Fruit fly (Drosophila melanogaster) whole organism, embryonic: ENCODE data around the gene cd.

Experiments used
- CG10267 ChIP-seq: fragments of 200-800 bp; sonication (Bioruptor generic); optimal IDR thresholded peaks from 2 replicates; lab custom pipeline; 2018; ENCODE audit warnings: missing biosample characterization, mild to moderate bottlenecking, missing genetic modification characterization, moderate library complexity
- CG11093 ChIP-seq: fragments of 200-800 bp; sonication (Bioruptor generic); IDR thresholded peaks from 3 replicates; pipeline ENCODE4 v1.3.6; 2022; ENCODE audit warnings: missing biosample characterization, missing genetic modification characterization
- CG11247 ChIP-seq: fragments of 200-800 bp; sonication (Bioruptor generic); IDR thresholded peaks from 2 replicates; pipeline ENCODE4 v1.3.6; 2022; ENCODE audit warnings: missing biosample characterization, missing genetic modification characterization
- CG11504 ChIP-seq: fragments of 200-800 bp; sonication (Bioruptor generic); optimal IDR thresholded peaks from 3 replicates; lab custom pipeline; 2019; ENCODE audit warnings: missing biosample characterization, mild to moderate bottlenecking, missing genetic modification characterization, moderate library complexity
- CG12219 ChIP-seq: fragments of 200-800 bp; sonication (Bioruptor generic); optimal IDR thresholded peaks from 3 replicates; lab custom pipeline; 2018; ENCODE audit warnings: missing biosample characterization, mild to moderate bottlenecking, missing genetic modification characterization
- CG12659 ChIP-seq: fragments of 200-800 bp; sonication (Bioruptor generic); optimal IDR thresholded peaks from 3 replicates; lab custom pipeline; 2017; ENCODE audit warnings: mild to moderate bottlenecking, missing biosample characterization, missing genetic modification reagents, missing genetic modification characterization
- CG15514 ChIP-seq: fragments of 200-800 bp; sonication (Bioruptor generic); optimal IDR thresholded peaks from 3 replicates; lab custom pipeline; 2017; ENCODE audit warnings: missing biosample characterization, missing genetic modification characterization, mild to moderate bottlenecking, moderate library complexity, missing genetic modification reagents
- CG17829 ChIP-seq: fragments of 200-800 bp; optimal IDR thresholded peaks from 2 replicates; lab custom pipeline; 2019; ENCODE audit warnings: missing biosample characterization, mild to moderate bottlenecking, missing genetic modification characterization, moderate library complexity
- CG34224 ChIP-seq: fragments of 200-800 bp; sonication (Bioruptor generic); IDR thresholded peaks from 3 replicates; pipeline ENCODE4 v1.3.6; 2022; ENCODE audit warnings: missing biosample characterization, missing genetic modification characterization; ENCODE audit not compliant: partially characterized antibody
- CG7745 ChIP-seq: fragments of 200-800 bp; sonication (Bioruptor generic); optimal IDR thresholded peaks from 2 replicates; lab custom pipeline; 2018; ENCODE audit warnings: missing biosample characterization, mild to moderate bottlenecking, missing genetic modification characterization, moderate library complexity
- CG7786 ChIP-seq: fragments of 200-800 bp; sonication (Bioruptor generic); optimal IDR thresholded peaks from 2 replicates; lab custom pipeline; 2016; ENCODE audit warnings: missing biosample characterization, missing genetic modification characterization
- Chrac-16 ChIP-seq: fragments of 200-800 bp; sonication (Bioruptor generic); optimal IDR thresholded peaks from 3 replicates; lab custom pipeline; 2016; ENCODE audit warnings: missing biosample characterization, missing genetic modification characterization
- Doc3 ChIP-seq: fragments of 200-800 bp; sonication (Bioruptor generic); IDR thresholded peaks from 3 replicates; pipeline ENCODE4 v1.3.6; 2022; ENCODE audit warnings: missing biosample characterization, missing genetic modification characterization; ENCODE audit not compliant: partially characterized antibody
- E2f2 ChIP-seq: fragments of 200-800 bp; sonication (Bioruptor generic); IDR thresholded peaks from 2 replicates; pipeline ENCODE4 v1.3.6; 2022; ENCODE audit warnings: missing biosample characterization, missing genetic modification characterization
- HHEX ChIP-seq: fragments of 200-800 bp; sonication (Bioruptor generic); optimal IDR thresholded peaks from 3 replicates; lab custom pipeline; 2017; ENCODE audit warnings: missing biosample characterization, mild to moderate bottlenecking, missing genetic modification characterization, missing genetic modification reagents
- HLH4C ChIP-seq: fragments of 200-800 bp; sonication (Bioruptor generic); IDR thresholded peaks from 3 replicates; pipeline ENCODE4 v1.3.6; 2022; ENCODE audit warnings: missing biosample characterization, missing genetic modification characterization; ENCODE audit not compliant: partially characterized antibody
- MTF-1 ChIP-seq: fragments of 200-800 bp; sonication (Bioruptor generic); optimal IDR thresholded peaks from 2 replicates; lab custom pipeline; 2018; ENCODE audit warnings: missing biosample characterization, mild to moderate bottlenecking, missing genetic modification characterization, borderline replicate concordance
- Med ChIP-seq: fragments of 200-800 bp; sonication (Bioruptor generic); peaks from one replicate; lab custom pipeline; 2016; ENCODE audit warnings: missing biosample characterization, missing genetic modification characterization, mild to moderate bottlenecking, inconsistent platforms, moderate library complexity
- NFAT ChIP-seq: fragments of 200-800 bp; sonication (Bioruptor generic); IDR thresholded peaks from 2 replicates; pipeline ENCODE4 v1.3.6; 2022; ENCODE audit warnings: missing biosample characterization, missing genetic modification characterization
- NfI ChIP-seq: fragments of 200-800 bp; sonication (Bioruptor generic); optimal IDR thresholded peaks from 3 replicates; lab custom pipeline; 2018; ENCODE audit warnings: missing biosample characterization, mild to moderate bottlenecking, missing genetic modification characterization, moderate library complexity
- Poxn ChIP-seq: fragments of 200-800 bp; sonication (Bioruptor generic); IDR thresholded peaks from 2 replicates; pipeline ENCODE4 v1.3.6; 2022; ENCODE audit warnings: missing biosample characterization, missing genetic modification characterization
- Sox102F ChIP-seq: fragments of 200-800 bp; sonication (Bioruptor generic); optimal IDR thresholded peaks from 2 replicates; lab custom pipeline; 2018; ENCODE audit warnings: missing biosample characterization, mild to moderate bottlenecking, missing genetic modification characterization, moderate library complexity
- Sry-δ ChIP-seq: fragments of 200-800 bp; sonication (Bioruptor generic); optimal IDR thresholded peaks from 2 replicates; lab custom pipeline; 2016; ENCODE audit warnings: missing biosample characterization, missing genetic modification characterization
- YL-1 ChIP-seq: fragments of 200-800 bp; sonication (Bioruptor generic); optimal IDR thresholded peaks from 3 replicates; lab custom pipeline; 2017; ENCODE audit warnings: missing biosample characterization, mild to moderate bottlenecking, missing genetic modification characterization
- amos ChIP-seq: fragments of 200-800 bp; sonication (Bioruptor generic); IDR thresholded peaks from 2 replicates; pipeline ENCODE4 v1.3.6; 2022; ENCODE audit warnings: missing biosample characterization, missing genetic modification characterization; ENCODE audit not compliant: partially characterized antibody
- bbx ChIP-seq: fragments of 200-800 bp; sonication (Bioruptor generic); IDR thresholded peaks from 2 replicates; pipeline ENCODE4 v1.3.6; 2022; ENCODE audit warnings: missing biosample characterization, missing genetic modification characterization; ENCODE audit not compliant: partially characterized antibody
- bowl ChIP-seq: fragments of 200-800 bp; sonication (Bioruptor generic); IDR thresholded peaks from 2 replicates; pipeline ENCODE4 v1.3.6; 2022; ENCODE audit warnings: missing biosample characterization, missing genetic modification characterization
- cad ChIP-seq: fragments of >200 bp; optimal IDR thresholded peaks from 2 replicates; lab custom pipeline; 2017; ENCODE audit warnings: missing biosample characterization, missing genetic modification characterization
- cg ChIP-seq: fragments of 200-800 bp; sonication (Bioruptor generic); optimal IDR thresholded peaks from 3 replicates; lab custom pipeline; 2019; ENCODE audit warnings: missing biosample characterization, mild to moderate bottlenecking, missing genetic modification characterization, moderate library complexity
- chinmo ChIP-seq: fragments of 200-800 bp; sonication (Bioruptor generic); IDR thresholded peaks from 4 replicates; pipeline ENCODE4 v1.3.6; 2022; ENCODE audit warnings: missing biosample characterization, missing genetic modification characterization; ENCODE audit not compliant: partially characterized antibody
- dan ChIP-seq: fragments of 200-800 bp; sonication (Bioruptor generic); IDR thresholded peaks from 2 replicates; pipeline ENCODE4 v1.3.6; 2022; ENCODE audit warnings: missing biosample characterization, missing genetic modification characterization
- dmrt11E ChIP-seq: fragments of 200-800 bp; sonication (Bioruptor generic); optimal IDR thresholded peaks from 3 replicates; lab custom pipeline; 2018; ENCODE audit warnings: missing biosample characterization, mild to moderate bottlenecking, missing genetic modification characterization, moderate library complexity
- emc ChIP-seq: fragments of 200-800 bp; sonication (Bioruptor generic); optimal IDR thresholded peaks from 2 replicates; lab custom pipeline; 2016; ENCODE audit warnings: missing biosample characterization, missing genetic modification characterization
- ftz-f1 ChIP-seq: fragments of 200-800 bp; sonication (Bioruptor generic); optimal IDR thresholded peaks from 2 replicates; lab custom pipeline; 2016; ENCODE audit warnings: missing biosample characterization, missing genetic modification characterization
- gfzf ChIP-seq: fragments of 200-800 bp; sonication (Bioruptor generic); optimal IDR thresholded peaks from 2 replicates; lab custom pipeline; 2016; ENCODE audit warnings: missing biosample characterization, mild to moderate bottlenecking, missing genetic modification characterization, moderate library complexity
- grau ChIP-seq: fragments of 200-800 bp; optimal IDR thresholded peaks from 3 replicates; lab custom pipeline; 2019; ENCODE audit warnings: missing biosample characterization, mild to moderate bottlenecking, missing genetic modification characterization, moderate library complexity
- inv ChIP-seq: fragments of 200-800 bp; sonication (Bioruptor generic); IDR thresholded peaks from 2 replicates; pipeline ENCODE4 v1.3.6; 2022; ENCODE audit warnings: missing biosample characterization, missing genetic modification characterization; ENCODE audit not compliant: partially characterized antibody
- kay ChIP-seq: fragments of 200-800 bp; sonication (Bioruptor generic); optimal IDR thresholded peaks from 2 replicates; lab custom pipeline; 2016; ENCODE audit warnings: missing biosample characterization, missing genetic modification characterization
- maf-S ChIP-seq: fragments of 200-800 bp; sonication (Bioruptor generic); optimal IDR thresholded peaks from 2 replicates; lab custom pipeline; 2016; ENCODE audit warnings: missing biosample characterization, missing genetic modification characterization
- pb ChIP-seq: fragments of 200-800 bp; sonication (Bioruptor generic); optimal IDR thresholded peaks from 3 replicates; lab custom pipeline; 2016; ENCODE audit warnings: missing biosample characterization, missing genetic modification characterization
- scrt ChIP-seq: fragments of 200-800 bp; sonication (Bioruptor generic); optimal IDR thresholded peaks from 2 replicates; lab custom pipeline; 2018; ENCODE audit warnings: missing biosample characterization, mild to moderate bottlenecking, missing genetic modification characterization, moderate library complexity
- sd ChIP-seq: fragments of 200-800 bp; sonication (Bioruptor generic); optimal IDR thresholded peaks from 3 replicates; lab custom pipeline; 2018; ENCODE audit warnings: missing biosample characterization, mild to moderate bottlenecking, missing genetic modification characterization, moderate library complexity
- seq ChIP-seq: fragments of 200-800 bp; sonication (Bioruptor generic); IDR thresholded peaks from 2 replicates; pipeline ENCODE4 v1.3.6; 2022; ENCODE audit warnings: missing biosample characterization, missing genetic modification characterization
- sqz ChIP-seq: fragments of 200-800 bp; sonication (Bioruptor generic); optimal IDR thresholded peaks from 3 replicates; lab custom pipeline; 2018; ENCODE audit warnings: missing biosample characterization, mild to moderate bottlenecking, missing genetic modification characterization
- trem ChIP-seq: fragments of 200-800 bp; optimal IDR thresholded peaks from 3 replicates; lab custom pipeline; 2019; ENCODE audit warnings: missing biosample characterization, mild to moderate bottlenecking, missing genetic modification characterization, moderate library complexity
- unc-4 ChIP-seq: fragments of 200-800 bp; sonication (Bioruptor generic); IDR thresholded peaks from 2 replicates; pipeline ENCODE4 v1.3.6; 2022; ENCODE audit warnings: missing biosample characterization, missing genetic modification characterization; ENCODE audit not compliant: partially characterized antibody
- vnd ChIP-seq: fragments of 200-800 bp; sonication (Bioruptor generic); IDR thresholded peaks from 3 replicates; pipeline ENCODE4 v1.3.6; 2022; ENCODE audit warnings: missing biosample characterization, missing genetic modification characterization; ENCODE audit not compliant: partially characterized antibody
- wor ChIP-seq: fragments of 200-800 bp; sonication (Bioruptor generic); IDR thresholded peaks from 2 replicates; pipeline ENCODE4 v1.3.6; 2022; ENCODE audit warnings: missing biosample characterization, missing genetic modification characterization

The cd gene

DNA sequence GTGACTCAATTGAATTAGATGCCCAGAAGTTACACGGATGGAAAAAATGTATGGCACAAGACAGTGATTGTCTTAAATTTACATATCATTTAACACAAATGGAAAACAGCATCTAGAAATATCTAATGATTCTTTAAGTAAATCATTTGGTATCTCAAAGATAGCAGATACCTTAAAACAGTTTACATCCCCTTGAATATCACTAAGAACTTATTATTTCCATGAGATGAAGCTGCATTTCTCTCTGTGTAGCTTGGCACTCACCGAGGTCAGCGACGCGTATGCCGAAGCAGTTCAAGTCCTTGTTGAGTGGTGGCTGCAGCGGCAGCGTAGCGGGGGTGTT is 24.8 kb downstream of the cd start (continued):
- peak; percentile 33 for TF ChIP-seq Sox102F
- no peak for TF ChIP-seq cg (GFP tag; lab: Kevin White, UChicago)
- no peak for TF ChIP-seq CG7745 (tag; lab: Kevin White, UChicago)
- peak; percentile 37 for TF ChIP-seq trem (tag; lab: Kevin White, UChicago)
- TF ChIP-seq scrt (GFP tag; lab: Kevin White, UChicago), result no peak
- no peak for TF ChIP-seq maf-S (GFP tag; lab: Kevin White, UChicago)
- TF ChIP-seq CG11247 (GFP tag; lab: Robert Waterston, UW), result no peak
- TF ChIP-seq CG12219 (GFP tag; lab: Kevin White, UChicago), result no peak
- TF ChIP-seq emc (GFP tag; lab: Kevin White, UChicago), result no peak
- TF ChIP-seq seq (GFP tag; lab: Robert Waterston, UW), result peak; percentile 57
- no peak for TF ChIP-seq pb (GFP tag; lab: Kevin White, UChicago)
- no peak for TF ChIP-seq MTF-1 (GFP tag; lab: Kevin White, UChicago)
- TF ChIP-seq CG10267, result peak; percentile 51
- peak; percentile 64 for TF ChIP-seq CG11504 (tag; lab: Kevin White, UChicago)
- no peak for TF ChIP-seq cad (GFP tag; lab: Kevin White, UChicago)
- TF ChIP-seq dan (GFP tag; lab: Robert Waterston, UW), result no peak
- no peak for TF ChIP-seq chinmo (GFP tag; lab: Robert Waterston, UW)
- peak; percentile 32 for TF ChIP-seq dmrt11E (tag; lab: Kevin White, UChicago)
- no peak for TF ChIP-seq CG34224 (GFP tag; lab: Robert Waterston, UW)
- TF ChIP-seq inv (GFP tag; lab: Robert Waterston, UW), result no peak
- TF ChIP-seq NfI (GFP tag; lab: Kevin White, UChicago), result no peak
- no peak for TF ChIP-seq CG7786 (GFP tag; lab: Kevin White, UChicago)

dm6 chr3R:22720808-22721306 is 26.1 kb downstream of the cd start, which contains the start of gene wge:
Gene wge (minus strand): TSS chr3R:22721150.
- TF ChIP-seq Chrac-16 (GFP tag; lab: Kevin White, UChicago), result no peak
- no peak for TF ChIP-seq bowl (GFP tag; lab: Robert Waterston, UW)
- TF ChIP-seq NFAT (GFP tag; lab: Robert Waterston, UW), result no peak
- no peak for TF ChIP-seq grau
- TF ChIP-seq CG12659 (GFP tag; lab: Kevin White, UChicago), result peak; percentile 30
- TF ChIP-seq CG15514 (GFP tag; lab: Kevin White, UChicago), result peak; percentile 38
- TF ChIP-seq CG34224 (GFP tag; lab: Robert Waterston, UW), result peak; percentile 71
- TF ChIP-seq unc-4 (GFP tag; lab: Robert Waterston, UW), result peak; percentile 69
- TF ChIP-seq ftz-f1 (GFP tag; lab: Kevin White, UChicago), result no peak
- TF ChIP-seq Sry-δ (GFP tag; lab: Kevin White, UChicago), result peak; percentile 53
- peak; percentile 89 for TF ChIP-seq sqz (GFP tag; lab: Kevin White, UChicago)
- TF ChIP-seq amos (GFP tag; lab: Robert Waterston, UW), result peak; percentile 65
- peak; percentile 25 for TF ChIP-seq CG17829
- peak; percentile 38; the same call in 1 of the 3 replicates for TF ChIP-seq vnd
- TF ChIP-seq Med (GFP tag; lab: Kevin White, UChicago), result peak; percentile 29
- peak; percentile 74 for TF ChIP-seq bbx
- peak; percentile 44; the same call in 2 of the 3 replicates for TF ChIP-seq Doc3 (GFP tag; lab: Robert Waterston, UW)
- peak; percentile 51 for TF ChIP-seq trem (tag; lab: Kevin White, UChicago)
- peak; percentile 63; the same call in 2 of the 3 replicates for TF ChIP-seq HLH4C (GFP tag; lab: Robert Waterston, UW)
- peak; percentile 62 for TF ChIP-seq YL-1 (GFP tag; lab: Kevin White, UChicago)
- peak; percentile 96 for TF ChIP-seq E2f2 (GFP tag; lab: Robert Waterston, UW)
- TF ChIP-seq wor (GFP tag; lab: Robert Waterston, UW), result no peak
- no peak for TF ChIP-seq CG11093
- TF ChIP-seq sd, result peak; percentile 69
- no peak for TF ChIP-seq HHEX (GFP tag; lab: Kevin White, UChicago)
- TF ChIP-seq Poxn (GFP tag; lab: Robert Waterston, UW), result no peak
- TF ChIP-seq gfzf (GFP tag; lab: Kevin White, UChicago), result peak; percentile 75
- TF ChIP-seq kay (GFP tag; lab: Kevin White, UChicago), result peak; percentile 81
